Fruit fly (Drosophila melanogaster) whole organism, pupa: ENCODE data around the gene CG5079.

Experiments
- CG12605 ChIP-seq: fragments of 200-800 bp; sonication (Bioruptor generic); IDR thresholded peaks from 2 replicates; pipeline ENCODE4 v1.3.6; 2022; ENCODE audit warnings: missing biosample characterization, missing genetic modification characterization
- CG34367 ChIP-seq: fragments of 200-800 bp; sonication (Bioruptor generic); optimal IDR thresholded peaks from 2 replicates; lab custom pipeline; 2018; ENCODE audit warnings: missing biosample characterization, mild to moderate bottlenecking, missing genetic modification characterization
- CG8159 ChIP-seq: fragments of 200-800 bp; sonication (Bioruptor generic); optimal IDR thresholded peaks from 3 replicates; lab custom pipeline; 2018; ENCODE audit warnings: missing biosample characterization, mild to moderate bottlenecking, missing genetic modification characterization, moderate library complexity
- Pif1A ChIP-seq: fragments of 200-800 bp; sonication (Bioruptor generic); optimal IDR thresholded peaks from 3 replicates; lab custom pipeline; 2016; ENCODE audit warnings: missing biosample characterization, missing genetic modification characterization
- gl ChIP-seq: fragments of 200-800 bp; sonication (Bioruptor generic); optimal IDR thresholded peaks from 2 replicates; lab custom pipeline; 2018; ENCODE audit warnings: missing biosample characterization, mild to moderate bottlenecking, missing genetic modification characterization
- rn ChIP-seq: fragments of 200-800 bp; sonication (Bioruptor generic); IDR thresholded peaks from 2 replicates; pipeline ENCODE4 v1.3.6; 2022; ENCODE audit warnings: missing biosample characterization, missing genetic modification characterization

DNA sequence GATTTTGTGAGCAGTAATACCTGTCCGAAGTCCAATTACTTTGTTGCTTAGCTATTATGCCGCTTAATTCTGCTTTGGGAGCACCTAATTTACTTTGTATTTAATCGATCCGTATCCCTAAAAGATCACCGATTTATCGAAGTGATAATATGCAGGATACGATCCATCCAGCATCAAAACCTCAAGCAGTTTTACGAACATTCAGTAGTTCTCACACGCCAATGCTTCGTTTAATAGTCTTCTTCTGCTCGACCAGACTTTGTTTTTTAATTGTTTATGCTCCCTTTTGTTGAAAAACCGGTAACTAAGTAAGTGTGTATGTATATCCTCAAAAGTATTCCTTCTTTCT is 34.8 kb downstream of the CG5079 start:
- TF ChIP-seq gl (tag; lab: Kevin White, UChicago) (no peak), rn (GFP tag; lab: Robert Waterston, UW) (no peak), Pif1A (GFP tag; lab: Kevin White, UChicago) (no peak), CG8159 (no peak), CG12605 (GFP tag; lab: Robert Waterston, UW) (no peak), CG34367 (tag; lab: Kevin White, UChicago) (no peak)
